Worm (Caenorhabditis elegans): ENCODE results near the gene C54E4.4.
"Not testable (repeated sequence)": the region's sequence is repeated elsewhere in the genome, so short reads cannot be mapped to it uniquely, and the experiment has no call there.

C54E4.4 gene

ce11 chrIV:2168514-2168913 is at the start of gene C54E4.4:
Gene C54E4.4, minus strand, starts transcription at chrIV:2168614.
- TF ChIP-seq dao-5 (tag; optimal IDR thresholded peaks at IDR 0.05) (no peak), him-1 (tag; optimal IDR thresholded peaks at IDR 0.05) (no peak), W03F9.2 (tag; optimal IDR thresholded peaks at IDR 0.05) (no peak)

- no peak for TF ChIP-seq dao-5 (tag; optimal IDR thresholded peaks at IDR 0.05)
- no peak for TF ChIP-seq W03F9.2 (tag; optimal IDR thresholded peaks at IDR 0.05)
- no peak for TF ChIP-seq him-1 (tag; optimal IDR thresholded peaks at IDR 0.05)
These were observed 48.8 kb upstream of the C54E4.4 start for ce11 chrIV:2217260-2217659.

ce11 chrIV:2216756-2217155 is 48.3 kb upstream of the C54E4.4 start, which contains the start of gene T04C4.3:
Gene T04C4.3, minus strand, starts transcription at chrIV:2216856.
- not testable (repeated sequence) for TF ChIP-seq W03F9.2, dao-5, him-1 (tag; optimal IDR thresholded peaks at IDR 0.05)

ce11 chrIV:2198741-2199140 is 30.3 kb upstream of the C54E4.4 start, which contains the start of gene Y71G10AR.4:
Gene Y71G10AR.4, plus strand, starts transcription at chrIV:2199041.
- TF ChIP-seq dao-5 (tag; optimal IDR thresholded peaks at IDR 0.05), result no peak
- TF ChIP-seq W03F9.2 (tag; optimal IDR thresholded peaks at IDR 0.05), result no peak
- TF ChIP-seq him-1 (tag; optimal IDR thresholded peaks at IDR 0.05), result no peak

- TF ChIP-seq him-1 (tag; optimal IDR thresholded peaks at IDR 0.05) (no peak), dao-5 (tag; optimal IDR thresholded peaks at IDR 0.05) (no peak), W03F9.2 (tag; optimal IDR thresholded peaks at IDR 0.05) (no peak)
These were observed 27.2 kb upstream of the C54E4.4 start for ce11 chrIV:2195598-2195997.

- TF ChIP-seq W03F9.2 (tag; optimal IDR thresholded peaks at IDR 0.05) (no peak), dao-5 (tag; optimal IDR thresholded peaks at IDR 0.05) (no peak), him-1 (tag; optimal IDR thresholded peaks at IDR 0.05) (no peak)
These were observed 25.1 kb upstream of the C54E4.4 start for ce11 chrIV:2193558-2193957.

- no peak for TF ChIP-seq him-1 (tag; optimal IDR thresholded peaks at IDR 0.05)
These were observed 24.6 kb upstream of the C54E4.4 start for ce11 chrIV:2193037-2193436.

ce11 chrIV:2177545-2177944 is 9.1 kb upstream of the C54E4.4 start, which contains the start of gene hrpu-2:
Gene hrpu-2, plus strand, starts transcription at chrIV:2177896.
- TF ChIP-seq him-1 (tag; optimal IDR thresholded peaks at IDR 0.05) (peak; percentile 35), W03F9.2 (tag; optimal IDR thresholded peaks at IDR 0.05) (peak; percentile 73), dao-5 (tag; optimal IDR thresholded peaks at IDR 0.05) (no peak)

- TF ChIP-seq him-1 (tag; optimal IDR thresholded peaks at IDR 0.05) (no peak), W03F9.2 (tag; optimal IDR thresholded peaks at IDR 0.05) (no peak), dao-5 (tag; optimal IDR thresholded peaks at IDR 0.05) (no peak)
These were observed 6.9 kb upstream of the C54E4.4 start, which contains the start of gene C54E4.1 for ce11 chrIV:2175291-2175690. Gene C54E4.1, plus strand, starts transcription at chrIV:2175591.

- TF ChIP-seq him-1 (tag; optimal IDR thresholded peaks at IDR 0.05) (no peak), W03F9.2 (tag; optimal IDR thresholded peaks at IDR 0.05) (no peak), dao-5 (tag; optimal IDR thresholded peaks at IDR 0.05) (no peak)
These were observed 4.5 kb upstream of the C54E4.4 start for ce11 chrIV:2172880-2173279.

ce11 chrIV:2170332-2170731 is 1.9 kb upstream of the C54E4.4 start:
- TF ChIP-seq him-1 (tag; optimal IDR thresholded peaks at IDR 0.05) (no peak), W03F9.2 (tag; optimal IDR thresholded peaks at IDR 0.05) (no peak), dao-5 (tag; optimal IDR thresholded peaks at IDR 0.05) (no peak)

ce11 chrIV:2162256-2162655 is 6.2 kb downstream of the C54E4.4 start:
- TF ChIP-seq W03F9.2 (tag; optimal IDR thresholded peaks at IDR 0.05) (no peak), him-1 (tag; optimal IDR thresholded peaks at IDR 0.05) (no peak), dao-5 (tag; optimal IDR thresholded peaks at IDR 0.05) (no peak)

- TF ChIP-seq dao-5 (tag; optimal IDR thresholded peaks at IDR 0.05) (no peak), W03F9.2 (tag; optimal IDR thresholded peaks at IDR 0.05) (no peak), him-1 (tag; optimal IDR thresholded peaks at IDR 0.05) (no peak)
These were observed 9.3 kb downstream of the C54E4.4 start, which contains the start of gene gcy-37 for ce11 chrIV:2159069-2159468. Gene gcy-37, minus strand, starts transcription at chrIV:2159169.

ce11 chrIV:2156239-2156638 is 12.2 kb downstream of the C54E4.4 start:
- TF ChIP-seq dao-5 (tag; optimal IDR thresholded peaks at IDR 0.05) (no peak), him-1 (tag; optimal IDR thresholded peaks at IDR 0.05) (no peak), W03F9.2 (tag; optimal IDR thresholded peaks at IDR 0.05) (no peak)

ce11 chrIV:2149247-2149756 is 19.1 kb downstream of the C54E4.4 start, which contains the start of gene C54E4.5:
Gene C54E4.5, minus strand, starts transcription at chrIV:2149297.
- TF ChIP-seq W03F9.2 (tag; optimal IDR thresholded peaks at IDR 0.05) (no peak), him-1 (tag; optimal IDR thresholded peaks at IDR 0.05) (no peak), dao-5 (tag; optimal IDR thresholded peaks at IDR 0.05) (no peak)

Data from whole organism, L4/young adult.